Worm (Caenorhabditis elegans): ENCODE measurements around the gene lin-32.

lin-32 gene

DNA sequence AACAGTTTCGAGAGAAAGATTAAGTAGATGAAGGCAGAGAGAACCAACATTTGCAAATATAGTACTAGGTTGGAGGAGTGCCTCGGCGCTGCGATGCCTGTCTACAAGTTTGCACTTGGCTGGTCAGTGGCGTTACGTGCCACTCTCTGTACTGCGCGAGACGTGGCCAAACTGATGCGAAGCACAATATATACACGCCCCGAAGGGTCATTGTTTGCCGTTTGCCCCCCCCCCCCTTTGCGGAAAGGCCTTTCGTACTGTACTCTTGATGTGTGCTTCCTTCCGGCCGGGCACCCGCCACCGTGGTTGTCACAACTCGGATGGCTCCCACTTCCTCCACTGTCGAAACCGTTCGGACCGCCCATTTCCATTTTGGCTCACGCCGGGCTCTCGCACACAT is 17.8 kb downstream of the lin-32 start:
- TF ChIP-seq peb-1 (tag; optimal IDR thresholded peaks at IDR 0.05) (peak; percentile 99), unc-39 (tag; optimal IDR thresholded peaks at IDR 0.05) (no peak)

DNA sequence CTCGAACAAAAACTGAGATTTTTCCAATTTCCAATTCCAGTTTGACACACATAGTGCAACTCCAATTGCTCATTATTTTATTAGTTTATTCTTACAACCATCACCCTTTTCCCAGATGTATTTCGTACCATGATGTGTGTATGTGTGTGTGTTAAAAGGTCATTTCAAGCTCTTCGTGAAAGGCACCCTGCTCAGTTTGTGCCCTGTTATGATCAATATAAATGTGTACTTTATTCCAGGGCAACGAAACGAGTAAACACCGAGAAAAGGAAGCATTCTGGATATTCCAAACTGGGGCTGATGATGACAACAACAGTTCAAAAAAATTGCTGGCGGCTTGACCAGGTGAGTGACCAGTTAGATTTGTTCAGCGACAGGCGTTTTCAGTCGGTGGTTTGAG is 19.2 kb downstream of the lin-32 start, which contains the start of gene peb-1:
Gene peb-1 (plus strand): TSS at position 301 of the 400 bp plus-strand sequence.
- TF ChIP-seq nhr-11 (tag; optimal IDR thresholded peaks at IDR 0.05) (no peak), elt-1 (tag; optimal IDR thresholded peaks at IDR 0.05) (no peak), elt-3 (tag; optimal IDR thresholded peaks at IDR 0.05) (no peak), lin-13 (GFP tag; optimal IDR thresholded peaks at IDR 0.05) (no peak), unc-55 (GFP tag; optimal IDR thresholded peaks at IDR 0.05) (no peak), ceh-16 (tag; optimal IDR thresholded peaks at IDR 0.05) (no peak), nhr-21 (tag; optimal IDR thresholded peaks at IDR 0.05) (no peak), nhr-6 (tag; optimal IDR thresholded peaks at IDR 0.05) (no peak), sem-4 (tag; optimal IDR thresholded peaks at IDR 0.05) (no peak), peb-1 (tag; optimal IDR thresholded peaks at IDR 0.05) (no peak), ceh-82 (tag; optimal IDR thresholded peaks at IDR 0.05) (no peak), nhr-10 (tag; optimal IDR thresholded peaks at IDR 0.05) (no peak), ztf-11 (tag; optimal IDR thresholded peaks at IDR 0.05) (no peak)

DNA sequence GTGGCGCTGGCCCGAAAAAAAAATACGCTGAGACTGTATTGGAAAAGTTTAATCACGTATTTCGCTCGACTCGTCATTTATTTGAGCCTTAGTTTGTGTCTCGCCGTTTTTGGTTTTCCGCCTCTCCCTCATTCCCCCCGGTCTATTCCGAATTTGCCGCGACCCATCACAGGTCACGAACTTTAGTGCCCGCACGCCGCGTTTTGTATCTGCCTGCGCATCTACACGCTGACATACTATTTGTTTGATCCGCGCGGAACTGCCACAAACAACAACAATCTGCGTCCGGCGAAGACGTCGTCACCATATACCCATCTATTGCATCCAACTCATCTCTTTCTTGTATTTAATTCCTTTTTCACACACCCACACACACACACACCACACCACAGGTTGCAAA is 19.8 kb downstream of the lin-32 start:
- TF ChIP-seq ztf-1 (GFP tag; conservative IDR thresholded peaks at IDR 0.05), result no peak
- peak; percentile 100 for TF ChIP-seq peb-1 (tag; optimal IDR thresholded peaks at IDR 0.05)

DNA sequence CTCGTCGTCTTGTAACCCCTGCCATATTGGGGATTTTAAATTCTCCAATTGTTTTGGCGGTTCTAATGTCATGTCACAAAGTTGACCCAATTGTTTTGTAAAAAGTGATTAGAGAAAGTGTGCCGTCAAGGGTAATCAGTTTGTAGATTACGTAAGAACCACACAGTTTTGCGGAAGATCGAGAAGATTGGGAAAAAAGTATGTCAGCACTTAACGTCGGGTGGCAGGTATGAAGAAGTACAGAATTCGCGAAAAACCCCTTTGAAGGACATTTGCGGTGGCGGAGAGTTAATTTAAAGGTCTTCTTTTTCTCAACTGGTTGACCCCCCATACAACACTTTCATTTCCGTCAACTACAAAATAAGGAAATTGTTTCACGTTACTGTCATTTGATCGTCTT is 21.5 kb downstream of the lin-32 start:
- TF ChIP-seq ceh-16 (tag; optimal IDR thresholded peaks at IDR 0.05) (peak; percentile 5), dmd-4 (tag; optimal IDR thresholded peaks at IDR 0.05) (no peak), egl-27 (tag; optimal IDR thresholded peaks at IDR 0.05) (peak; percentile 39), sma-9 (GFP tag; optimal IDR thresholded peaks at IDR 0.05) (peak; percentile 7), sma-9 (tag; optimal IDR thresholded peaks at IDR 0.05) (no peak), R02D3.7 (tag; optimal IDR thresholded peaks at IDR 0.05) (no peak), nhr-6 (tag; optimal IDR thresholded peaks at IDR 0.05) (no peak), gmeb-1 (tag; optimal IDR thresholded peaks at IDR 0.05) (no peak), mdl-1 (tag; optimal IDR thresholded peaks at IDR 0.05) (no peak), unc-62 (GFP tag; optimal IDR thresholded peaks at IDR 0.05) (no peak), blmp-1 (tag; optimal IDR thresholded peaks at IDR 0.05; ENCODE audit: insufficient read depth) (peak; percentile 43)

DNA sequence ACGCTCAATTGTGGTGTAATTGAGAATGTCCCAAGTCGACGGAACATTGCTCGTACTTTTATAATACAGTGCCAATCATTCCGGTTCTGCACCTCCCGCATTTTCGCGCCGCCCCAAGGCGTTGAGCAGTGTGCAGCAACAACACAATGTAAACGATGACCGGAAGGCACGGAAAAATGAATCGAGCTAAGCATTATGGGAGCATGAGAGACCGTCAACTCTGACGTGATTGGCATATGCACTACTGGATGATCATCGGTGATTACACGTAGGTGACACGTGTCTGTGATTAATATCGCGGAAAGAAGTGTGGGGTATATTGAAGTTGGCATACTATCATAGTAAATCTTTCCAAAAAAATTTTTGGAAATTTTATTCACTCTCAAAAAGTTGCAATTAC is 25.0 kb downstream of the lin-32 start, which contains the start of gene T24C12.4:
Gene T24C12.4 (minus strand): TSS at position 101 of the 400 bp plus-strand sequence.
- TF ChIP-seq mab-5 (tag; optimal IDR thresholded peaks at IDR 0.05) (no peak), elt-1 (tag; optimal IDR thresholded peaks at IDR 0.05) (no peak), unc-62 (GFP tag; optimal IDR thresholded peaks at IDR 0.05) (no peak), mdl-1 (tag; optimal IDR thresholded peaks at IDR 0.05) (no peak), ztf-11 (tag; optimal IDR thresholded peaks at IDR 0.05) (no peak), ztf-1 (GFP tag; conservative IDR thresholded peaks at IDR 0.05) (no peak), nhr-10 (tag; optimal IDR thresholded peaks at IDR 0.05) (no peak), sma-3 (GFP tag; optimal IDR thresholded peaks at IDR 0.05) (no peak), nhr-11 (tag; optimal IDR thresholded peaks at IDR 0.05) (no peak), nhr-237 (tag; optimal IDR thresholded peaks at IDR 0.05) (no peak), lin-11 (tag; optimal IDR thresholded peaks at IDR 0.05) (no peak)

DNA sequence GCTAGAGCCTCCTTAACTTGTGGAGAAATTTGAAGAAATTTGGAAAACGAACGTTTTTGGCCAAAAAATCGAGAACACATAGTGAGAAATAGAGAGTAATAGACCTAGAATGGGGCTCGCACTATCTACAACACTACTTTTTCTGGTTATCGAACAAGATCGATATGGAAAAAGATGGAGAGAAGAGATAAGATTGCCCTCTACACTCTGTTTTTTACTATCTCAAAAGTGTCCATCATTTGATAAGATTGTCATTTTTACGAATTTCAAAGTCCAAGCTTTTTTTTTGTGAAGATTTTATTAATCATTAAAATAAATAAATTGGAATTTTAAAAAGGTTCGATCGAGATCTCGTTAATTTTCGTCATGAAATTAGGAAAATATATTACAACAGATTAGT is 26.2 kb downstream of the lin-32 start, which contains the start of gene T24C12.3:
Gene T24C12.3 (minus strand): TSS at position 134 of the 400 bp plus-strand sequence.
- TF ChIP-seq elt-1 (tag; optimal IDR thresholded peaks at IDR 0.05) (no peak), ceh-16 (tag; optimal IDR thresholded peaks at IDR 0.05) (no peak), fos-1 (tag; optimal IDR thresholded peaks at IDR 0.05) (peak; percentile 80)

DNA sequence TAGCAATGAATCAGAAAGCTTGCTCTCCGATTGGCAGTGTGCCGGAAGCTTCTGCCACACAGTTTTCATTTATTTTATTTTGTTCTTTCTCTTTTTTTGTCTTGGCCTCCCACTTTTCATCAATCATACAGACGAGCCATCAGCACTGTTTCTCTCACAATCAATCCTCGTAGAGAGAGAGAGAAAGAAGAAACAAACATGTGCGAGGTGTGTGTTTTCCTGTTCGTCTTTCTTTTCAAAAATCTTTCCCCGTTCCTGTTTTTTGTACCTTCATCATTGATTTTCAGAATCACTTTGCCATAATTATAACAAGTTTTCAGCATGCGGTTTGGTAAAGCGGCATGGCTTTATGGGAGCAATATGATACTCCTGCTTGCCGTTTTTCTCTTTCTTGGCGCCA is 30.8 kb downstream of the lin-32 start, which contains the start of gene T24C12.1:
Gene T24C12.1 (plus strand): TSS at position 301 of the 400 bp plus-strand sequence.
- TF ChIP-seq lin-11 (tag; optimal IDR thresholded peaks at IDR 0.05) (no peak), ZK546.5 (tag; optimal IDR thresholded peaks at IDR 0.05) (no peak), F13H6.1 (tag; optimal IDR thresholded peaks at IDR 0.05) (no peak), alr-1 (tag; optimal IDR thresholded peaks at IDR 0.05) (no peak), fos-1 (tag; optimal IDR thresholded peaks at IDR 0.05) (no peak), aly-2 (tag; optimal IDR thresholded peaks at IDR 0.05) (no peak), crh-2 (tag; optimal IDR thresholded peaks at IDR 0.05) (no peak), ceh-16 (tag; optimal IDR thresholded peaks at IDR 0.05) (no peak), Y55F3AM.14 (GFP tag; optimal IDR thresholded peaks at IDR 0.05) (no peak), nhr-11 (tag; optimal IDR thresholded peaks at IDR 0.05) (no peak), nhr-10 (tag; optimal IDR thresholded peaks at IDR 0.05) (no peak)

All from whole organism, L2 larva.